Worm (Caenorhabditis elegans) whole organism, L2 larva: ENCODE results near the gene C12D8.21.

ENCODE experiments used
- C34F6.9 ChIP-seq: fragments of 150-350 bp; optimal IDR thresholded peaks from 2 replicates; lab custom pipeline; 2014; ENCODE audit warnings: missing biosample characterization, missing genetic modification characterization
- F13H6.1 ChIP-seq: sonication (generic microtip); optimal IDR thresholded peaks from 2 replicates; lab custom pipeline; 2016; ENCODE audit warnings: missing genetic modification characterization, missing compliant biosample characterization
- R02D3.7 ChIP-seq: fragments of 150-350 bp; optimal IDR thresholded peaks from 2 replicates; lab custom pipeline; 2014; ENCODE audit warnings: missing biosample characterization, missing genetic modification characterization
- ZK546.5 ChIP-seq: sonication (generic microtip); optimal IDR thresholded peaks from 2 replicates; lab custom pipeline; 2017; ENCODE audit warnings: missing biosample characterization, missing genetic modification characterization
- alr-1 ChIP-seq: fragments of 150-350 bp; optimal IDR thresholded peaks from 2 replicates; lab custom pipeline; 2014; ENCODE audit warnings: missing biosample characterization, missing genetic modification characterization
- blmp-1 ChIP-seq: sonication (generic microtip); optimal IDR thresholded peaks from 2 replicates; lab custom pipeline; 2017; ENCODE audit warnings: missing genetic modification characterization, mild to moderate bottlenecking, missing compliant biosample characterization, antibody characterized with exemption, moderate library complexity; ENCODE audit not compliant: insufficient read depth
- ceh-16 ChIP-seq: fragments of 150-350 bp; optimal IDR thresholded peaks from 2 replicates; lab custom pipeline; 2014; ENCODE audit warnings: missing biosample characterization, missing genetic modification characterization
- crh-2 ChIP-seq: sonication (generic microtip); optimal IDR thresholded peaks from 2 replicates; lab custom pipeline; 2017; ENCODE audit warnings: missing biosample characterization, missing genetic modification characterization
- egl-27 ChIP-seq: sonication (generic microtip); optimal IDR thresholded peaks from 3 replicates; lab custom pipeline; 2017; ENCODE audit warnings: missing biosample characterization, missing genetic modification reagents, missing genetic modification characterization
- elt-3 ChIP-seq: sonication (generic microtip); optimal IDR thresholded peaks from 2 replicates; lab custom pipeline; 2017; ENCODE audit warnings: missing biosample characterization, missing genetic modification characterization
- fos-1 ChIP-seq: fragments of 150-350 bp; optimal IDR thresholded peaks from 2 replicates; lab custom pipeline; 2014; ENCODE audit warnings: missing biosample characterization, missing genetic modification characterization
- lin-13 ChIP-seq: fragments of 150-350 bp; optimal IDR thresholded peaks from 2 replicates; lab custom pipeline; 2014; ENCODE audit warnings: missing biosample characterization, missing genetic modification reagents, missing genetic modification characterization
- lin-39 ChIP-seq: fragments of 150-350 bp; optimal IDR thresholded peaks from 2 replicates; lab custom pipeline; 2014; ENCODE audit warnings: missing biosample characterization, missing genetic modification reagents, missing genetic modification characterization
- mab-5 ChIP-seq: fragments of 150-350 bp; optimal IDR thresholded peaks from 2 replicates; lab custom pipeline; 2014; ENCODE audit warnings: missing biosample characterization, missing genetic modification characterization
- mbf-1 ChIP-seq: sonication (generic microtip); optimal IDR thresholded peaks from 2 replicates; lab custom pipeline; 2017; ENCODE audit warnings: missing biosample characterization, missing genetic modification characterization
- mdl-1 ChIP-seq, 2 experiments: fragments of 150-350 bp in 1 of 2; sonication (generic microtip) in 1 of 2; optimal IDR thresholded peaks; 2 replicates each; lab custom pipeline; 2017; ENCODE audit warnings: missing biosample characterization in 2 of 2, missing genetic modification characterization in 2 of 2
- nhr-10 ChIP-seq: sonication (generic microtip); optimal IDR thresholded peaks from 2 replicates; lab custom pipeline; 2017; ENCODE audit warnings: missing biosample characterization, missing genetic modification characterization
- nhr-11 ChIP-seq: fragments of 150-350 bp; optimal IDR thresholded peaks from 2 replicates; lab custom pipeline; 2014; ENCODE audit warnings: missing biosample characterization, missing genetic modification characterization
- nhr-129 ChIP-seq: fragments of 150-350 bp; optimal IDR thresholded peaks from 2 replicates; lab custom pipeline; 2014; ENCODE audit warnings: missing biosample characterization, missing genetic modification characterization
- nhr-21 ChIP-seq: fragments of 150-350 bp; optimal IDR thresholded peaks from 2 replicates; lab custom pipeline; 2014; ENCODE audit warnings: missing biosample characterization, missing genetic modification characterization
- nhr-23 ChIP-seq: fragments of 150-350 bp; optimal IDR thresholded peaks from 2 replicates; lab custom pipeline; 2014; ENCODE audit warnings: missing biosample characterization, missing genetic modification reagents, missing genetic modification characterization
- nhr-237 ChIP-seq: fragments of 150-350 bp; optimal IDR thresholded peaks from 2 replicates; lab custom pipeline; 2014; ENCODE audit warnings: missing biosample characterization, missing genetic modification characterization
- nhr-25 ChIP-seq: fragments of 150-350 bp; sonication (generic microtip); optimal IDR thresholded peaks from 3 replicates; lab custom pipeline; 2014; ENCODE audit warnings: missing biosample characterization, missing genetic modification characterization
- nhr-6 ChIP-seq: fragments of 150-350 bp; optimal IDR thresholded peaks from 2 replicates; lab custom pipeline; 2014; ENCODE audit warnings: missing biosample characterization, missing genetic modification characterization
- peb-1 ChIP-seq: fragments of 150-350 bp; optimal IDR thresholded peaks from 2 replicates; lab custom pipeline; 2014; ENCODE audit warnings: missing biosample characterization, missing genetic modification characterization
- sem-4 ChIP-seq: fragments of 150-350 bp; optimal IDR thresholded peaks from 2 replicates; lab custom pipeline; 2014; ENCODE audit warnings: missing biosample characterization, missing genetic modification reagents, missing genetic modification characterization
- skn-1 ChIP-seq: sonication (generic microtip); optimal IDR thresholded peaks from 2 replicates; lab custom pipeline; 2017; ENCODE audit warnings: missing biosample characterization, missing genetic modification characterization
- sma-3 ChIP-seq: sonication (generic microtip); optimal IDR thresholded peaks from 2 replicates; lab custom pipeline; 2016; ENCODE audit warnings: missing genetic modification reagents, missing genetic modification characterization, missing compliant biosample characterization
- unc-39 ChIP-seq: fragments of 150-350 bp; optimal IDR thresholded peaks from 2 replicates; lab custom pipeline; 2014; ENCODE audit warnings: missing biosample characterization, missing genetic modification characterization
- unc-55 ChIP-seq: fragments of 150-350 bp; sonication (generic microtip); optimal IDR thresholded peaks from 3 replicates; lab custom pipeline; 2014; ENCODE audit warnings: missing biosample characterization, missing genetic modification reagents, missing genetic modification characterization
- unc-62 ChIP-seq: fragments of 150-350 bp; optimal IDR thresholded peaks from 2 replicates; lab custom pipeline; 2014; ENCODE audit warnings: missing biosample characterization, missing genetic modification reagents, missing genetic modification characterization
- zag-1 ChIP-seq: fragments of 150-350 bp; optimal IDR thresholded peaks from 2 replicates; lab custom pipeline; 2014; ENCODE audit warnings: missing biosample characterization, missing genetic modification characterization
- ztf-11 ChIP-seq: sonication (generic microtip); optimal IDR thresholded peaks from 2 replicates; lab custom pipeline; 2017; ENCODE audit warnings: missing biosample characterization, missing genetic modification characterization

C12D8.21 gene

DNA sequence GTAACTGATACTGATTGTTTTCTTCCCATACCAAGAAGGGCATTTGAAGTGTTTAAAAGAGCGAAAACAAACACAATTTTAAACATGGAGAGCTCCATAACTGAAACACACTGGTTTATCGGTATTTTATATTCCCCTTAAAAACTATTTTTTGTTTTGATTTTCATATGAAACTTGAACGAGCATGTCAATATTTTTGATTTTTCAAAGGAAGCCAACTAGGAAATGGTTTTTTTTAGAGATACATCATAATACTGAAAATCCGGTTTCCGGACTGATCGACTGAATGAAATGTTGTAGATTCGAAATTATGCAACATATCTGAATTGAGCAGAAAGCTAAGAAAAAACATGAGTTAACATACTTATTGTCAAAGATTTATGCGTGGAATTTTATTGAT, 13.7 kb downstream of the C12D8.21 start, which contains the start of gene ttr-19:
ttr-19 (minus strand) TSS at position 101 of the 400 bp plus-strand sequence.
- no peak for TF ChIP-seq egl-27
- no peak for TF ChIP-seq mdl-1 (tag; optimal IDR thresholded peaks at IDR 0.05; lab: Kevin White, UChicago)
- TF ChIP-seq ceh-16 (tag; lab: Kevin White, UChicago), result no peak
- TF ChIP-seq ztf-11 (tag; lab: Kevin White, UChicago), result no peak
- no peak for TF ChIP-seq R02D3.7
- TF ChIP-seq, all 48 proteins: peak for 0

DNA sequence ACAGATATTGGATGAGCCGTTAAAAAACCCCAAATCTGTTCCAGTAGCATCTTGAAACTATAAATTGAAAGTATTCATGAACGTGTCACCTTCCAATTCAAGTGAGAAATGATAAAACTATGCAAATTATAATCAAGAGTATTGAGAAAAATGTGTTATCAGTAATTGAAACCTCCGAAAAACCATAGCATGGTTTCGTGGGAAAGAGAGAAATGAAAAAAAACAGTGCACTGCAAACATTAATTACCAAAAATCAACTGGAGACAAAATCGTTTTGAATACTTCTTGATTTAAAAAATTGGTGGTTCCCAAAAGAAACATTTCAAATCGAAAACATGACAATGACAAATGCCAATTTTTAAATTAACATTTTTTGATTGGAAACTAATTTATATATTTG, 15.4 kb downstream of the C12D8.21 start, which contains the start of gene daf-36:
daf-36 (minus strand) TSS at position 101 of the 400 bp plus-strand sequence.
- no peak for TF ChIP-seq peb-1
- TF ChIP-seq fos-1 (tag; lab: Kevin White, UChicago), result peak; percentile 62

DNA sequence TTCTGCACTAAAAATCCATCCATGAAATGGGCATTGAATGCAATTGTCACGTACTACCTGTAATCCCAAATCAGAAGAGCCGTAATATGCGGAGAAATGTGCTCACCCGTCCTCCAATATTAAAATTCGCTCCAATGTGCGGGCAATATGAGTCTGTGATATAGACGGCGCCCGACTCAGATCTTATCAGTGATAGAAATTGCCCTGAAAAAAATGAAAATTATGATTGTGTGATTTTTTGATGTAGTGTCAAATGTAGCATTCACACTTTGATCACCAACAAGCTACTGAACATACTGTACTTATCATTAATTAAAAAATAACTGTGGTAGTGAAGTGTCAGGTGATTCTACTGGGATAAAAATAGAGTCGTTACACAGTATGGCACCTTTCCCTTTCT, 16.4 kb downstream of the C12D8.21 start:
- TF ChIP-seq blmp-1 (tag; lab: Kevin White, UChicago) (no peak), C34F6.9 (tag; lab: Kevin White, UChicago) (no peak), mab-5 (tag; lab: Kevin White, UChicago) (no peak), nhr-11 (tag; lab: Kevin White, UChicago) (no peak), fos-1 (tag; lab: Kevin White, UChicago) (peak; percentile 60), nhr-21 (tag; lab: Kevin White, UChicago) (no peak), alr-1 (tag; lab: Kevin White, UChicago) (no peak)

DNA sequence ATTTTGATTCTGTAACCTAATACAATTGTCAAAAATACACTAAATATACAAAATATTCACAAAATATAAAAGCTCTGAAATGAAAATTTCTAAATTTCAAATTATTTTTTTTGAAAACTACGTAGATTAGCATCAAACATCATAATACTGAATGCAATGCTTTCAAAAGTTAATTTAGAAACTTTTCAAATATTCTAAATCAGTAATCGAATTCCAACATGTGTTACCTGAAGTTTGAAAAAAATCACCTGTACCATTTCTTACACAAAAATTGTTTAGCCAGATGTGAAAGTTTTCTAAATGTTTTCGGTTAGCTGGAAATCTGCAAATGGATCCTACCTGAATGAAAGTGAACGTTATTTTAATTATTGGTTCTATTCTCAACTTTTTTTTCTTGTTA, 19.0 kb downstream of the C12D8.21 start, which contains the start of gene C12D8.20:
C12D8.20 (plus strand) TSS at position 301 of the 400 bp plus-strand sequence.
- TF ChIP-seq lin-13 (GFP tag; lab: Kevin White, UChicago) (no peak), unc-55 (GFP tag; lab: Kevin White, UChicago) (no peak), unc-39 (tag; lab: Kevin White, UChicago) (no peak), nhr-6 (tag; lab: Kevin White, UChicago) (no peak), crh-2 (no peak), nhr-237 (no peak), mab-5 (tag; lab: Kevin White, UChicago) (no peak), skn-1 (tag; lab: Kevin White, UChicago) (no peak), egl-27 (no peak), blmp-1 (tag; lab: Kevin White, UChicago) (no peak)

DNA sequence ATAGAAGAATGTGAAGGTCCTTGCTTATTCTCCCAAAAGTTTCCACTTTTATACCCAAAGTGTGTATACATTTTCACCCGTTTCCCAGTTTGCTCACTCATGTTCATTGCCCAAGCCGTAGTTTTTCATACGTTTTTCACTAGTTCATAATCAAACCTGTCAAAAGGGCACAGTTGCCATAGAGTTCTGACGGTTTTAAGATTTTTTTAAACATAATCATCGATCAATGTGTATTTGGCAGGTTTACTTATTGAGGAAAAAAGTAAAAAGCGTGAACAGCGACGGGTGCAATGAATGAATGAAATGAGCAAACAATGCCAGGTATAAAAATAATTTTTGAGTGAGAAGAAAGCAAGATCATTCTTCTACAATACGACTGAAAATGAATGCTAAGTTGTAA, 19.7 kb downstream of the C12D8.21 start, which contains the start of the genes fipr-5 and fipr-9:
fipr-5 (minus strand) TSS at position 101 of the 400 bp plus-strand sequence.
fipr-9 (plus strand) TSS at position 346 of the 400 bp plus-strand sequence.
- TF ChIP-seq lin-39 (tag; lab: Kevin White, UChicago), result no peak
- TF ChIP-seq elt-3 (tag; lab: Kevin White, UChicago), result no peak
- TF ChIP-seq R02D3.7, result no peak
- no peak for TF ChIP-seq unc-55 (GFP tag; lab: Kevin White, UChicago)
- no peak for TF ChIP-seq lin-13 (GFP tag; lab: Kevin White, UChicago)

DNA sequence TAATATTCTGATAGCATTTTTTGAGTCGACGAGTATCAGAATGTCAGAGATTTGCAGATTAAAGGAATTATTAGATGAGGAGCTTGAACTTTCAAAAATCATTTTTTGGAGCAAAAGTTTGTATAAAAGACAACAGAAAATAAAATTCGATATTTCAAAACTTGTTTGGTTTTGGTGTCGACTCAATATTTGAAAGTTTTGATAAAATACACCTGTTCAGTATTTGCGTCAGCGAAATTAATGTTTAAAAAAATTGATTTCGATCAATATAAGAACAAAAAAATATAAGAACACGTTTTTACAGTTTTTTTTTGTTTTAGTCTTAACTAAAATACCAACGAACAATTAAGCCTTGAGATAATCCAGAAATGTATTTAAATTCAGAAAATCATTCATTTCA, 20.4 kb downstream of the C12D8.21 start, which contains the start of gene C12D8.13:
C12D8.13 (minus strand) TSS at position 101 of the 400 bp plus-strand sequence.
- TF ChIP-seq zag-1, result no peak
- no peak for TF ChIP-seq alr-1 (tag; lab: Kevin White, UChicago)
- no peak for TF ChIP-seq sma-3 (GFP tag; lab: Kevin White, UChicago)
- no peak for TF ChIP-seq nhr-10
- TF ChIP-seq unc-55 (GFP tag; lab: Kevin White, UChicago), result no peak
- no peak for TF ChIP-seq nhr-25 (tag; lab: Kevin White, UChicago)
- TF ChIP-seq unc-62 (GFP tag; lab: Kevin White, UChicago), result no peak
- TF ChIP-seq F13H6.1, result no peak
- TF ChIP-seq, all 48 proteins: peak for 0

DNA sequence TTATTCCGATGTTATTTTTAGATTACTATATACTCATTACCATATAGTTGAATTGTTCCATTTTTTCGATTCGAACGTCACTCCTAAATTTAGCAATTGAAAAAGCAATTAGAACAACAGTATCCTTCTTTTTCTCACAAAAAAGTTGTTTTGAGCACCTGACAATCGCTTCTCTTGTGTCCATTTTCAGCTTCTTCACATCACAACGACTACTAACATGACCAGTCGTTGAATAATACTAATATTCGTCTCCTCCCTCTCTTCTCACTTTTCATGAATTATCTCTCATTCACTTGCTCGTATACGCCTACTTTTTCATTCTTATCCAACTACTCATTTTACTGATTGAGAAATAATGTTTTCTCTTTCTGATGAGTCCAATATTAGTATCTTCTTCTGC, 24.3 kb downstream of the C12D8.21 start, which contains the start of gene ZK856.14:
ZK856.14 (plus strand) TSS at position 301 of the 400 bp plus-strand sequence.
- TF ChIP-seq blmp-1 (tag; lab: Kevin White, UChicago), result no peak
- TF ChIP-seq sem-4 (tag; lab: Kevin White, UChicago), result no peak
- no peak for TF ChIP-seq mab-5 (tag; lab: Kevin White, UChicago)
- TF ChIP-seq nhr-129 (tag; lab: Kevin White, UChicago), result no peak
- TF ChIP-seq mbf-1 (tag; lab: Kevin White, UChicago), result no peak
- no peak for TF ChIP-seq nhr-23
- TF ChIP-seq ceh-16 (tag; lab: Kevin White, UChicago), result no peak
- TF ChIP-seq ZK546.5, result no peak
- TF ChIP-seq mdl-1 (tag; optimal IDR thresholded peaks at IDR 0.05; lab: Kevin White, UChicago), result no peak
- TF ChIP-seq, all 48 proteins: peak for 0
